Worm (Caenorhabditis elegans) whole organism, L4 larva: ENCODE data around the gene gmap-1.

Source experiments
- ZK546.5 ChIP-seq, 2 experiments: sonication (generic microtip); optimal IDR thresholded peaks; 2 replicates each; lab custom pipeline; 2017; ENCODE audit warnings: missing biosample characterization in 2 of 2, missing genetic modification characterization in 2 of 2
- ctbp-1 ChIP-seq: fragments of 200-800 bp; sonication (Bioruptor generic); IDR thresholded peaks from 2 replicates; pipeline ENCODE4 v1.3.6; 2022; ENCODE audit warnings: missing genetic modification reagents, missing genetic modification characterization, missing compliant biosample characterization
- mdl-1 ChIP-seq, 2 experiments: fragments of 150-350 bp in 1 of 2; sonication (generic microtip) in 1 of 2; optimal IDR thresholded peaks; 2 replicates each; lab custom pipeline; 2014 to 2017; ENCODE audit warnings: missing biosample characterization in 2 of 2, missing genetic modification characterization in 2 of 2
- nhr-10 ChIP-seq: fragments of 150-350 bp; optimal IDR thresholded peaks from 2 replicates; lab custom pipeline; 2014; ENCODE audit warnings: missing biosample characterization, missing genetic modification characterization

DNA sequence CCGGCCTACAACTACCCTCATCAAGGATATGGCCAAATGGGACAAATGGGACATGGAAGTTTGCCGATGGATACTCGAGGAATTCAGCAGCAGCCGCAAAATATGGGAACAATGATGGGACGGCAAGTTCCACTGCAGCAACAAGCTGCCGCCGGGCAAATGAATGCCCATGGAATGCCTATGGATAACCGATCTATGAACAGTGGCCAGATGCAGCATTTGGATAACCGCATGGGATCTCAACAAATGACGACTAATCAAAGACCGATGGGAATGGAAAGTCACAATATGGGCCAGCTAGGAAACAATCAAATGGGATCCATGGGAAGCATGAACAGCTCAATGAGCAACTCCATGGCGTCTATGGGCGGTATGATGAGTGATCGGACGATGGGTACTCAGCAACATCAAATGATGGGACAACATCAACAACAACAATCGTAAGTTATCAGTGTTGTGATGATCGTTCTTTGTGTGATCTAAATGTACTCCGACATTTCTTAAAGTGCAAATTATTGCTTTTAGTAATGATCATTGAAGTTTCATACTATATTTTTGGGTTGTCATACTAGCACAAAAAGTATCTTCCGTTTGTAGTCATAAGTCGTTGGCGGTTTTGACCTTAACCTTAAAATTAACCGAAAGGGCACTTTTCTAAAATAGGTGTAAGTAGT, 21.2 kb downstream of the gmap-1 start:
- TF ChIP-seq ctbp-1 (GFP tag; lab: Robert Waterston, UW) (no peak), ZK546.5 (tag; optimal IDR thresholded peaks at IDR 0.05; lab: Kevin White, UChicago) (no peak), nhr-10 (tag; lab: Kevin White, UChicago) (no peak), mdl-1 (tag; optimal IDR thresholded peaks at IDR 0.05; lab: Kevin White, UChicago) (no peak)
